Worm (Caenorhabditis elegans) whole organism, L2 larva: ENCODE measurements around the gene sre-13.
A peak's percentile ranks its signal among the peaks of the same experiment; 100 is the strongest.

ENCODE experiments used
- C34F6.9 ChIP-seq: fragments of 150-350 bp; optimal IDR thresholded peaks from 2 replicates; lab custom pipeline; 2014; ENCODE audit warnings: missing biosample characterization, missing genetic modification characterization
- F13H6.1 ChIP-seq: sonication (generic microtip); optimal IDR thresholded peaks from 2 replicates; lab custom pipeline; 2016; ENCODE audit warnings: missing genetic modification characterization, missing compliant biosample characterization
- Y55F3AM.14 ChIP-seq: fragments of 200-800 bp; sonication (Bioruptor generic); optimal IDR thresholded peaks from 2 replicates; lab custom pipeline; 2018; ENCODE audit warnings: mild to moderate bottlenecking, missing genetic modification characterization, missing compliant biosample characterization
- blmp-1 ChIP-seq: sonication (generic microtip); optimal IDR thresholded peaks from 2 replicates; lab custom pipeline; 2017; ENCODE audit warnings: missing genetic modification characterization, mild to moderate bottlenecking, missing compliant biosample characterization, antibody characterized with exemption, moderate library complexity; ENCODE audit not compliant: insufficient read depth
- ceh-16 ChIP-seq: fragments of 150-350 bp; optimal IDR thresholded peaks from 2 replicates; lab custom pipeline; 2014; ENCODE audit warnings: missing biosample characterization, missing genetic modification characterization
- ceh-82 ChIP-seq: fragments of 150-350 bp; optimal IDR thresholded peaks from 2 replicates; lab custom pipeline; 2014; ENCODE audit warnings: missing biosample characterization, missing genetic modification characterization
- crh-2 ChIP-seq: sonication (generic microtip); optimal IDR thresholded peaks from 2 replicates; lab custom pipeline; 2017; ENCODE audit warnings: missing biosample characterization, missing genetic modification characterization
- elt-1 ChIP-seq: fragments of 150-350 bp; optimal IDR thresholded peaks from 2 replicates; lab custom pipeline; 2014; ENCODE audit warnings: missing biosample characterization, missing genetic modification characterization
- elt-3 ChIP-seq: sonication (generic microtip); optimal IDR thresholded peaks from 2 replicates; lab custom pipeline; 2017; ENCODE audit warnings: missing biosample characterization, missing genetic modification characterization
- fos-1 ChIP-seq: fragments of 150-350 bp; optimal IDR thresholded peaks from 2 replicates; lab custom pipeline; 2014; ENCODE audit warnings: missing biosample characterization, missing genetic modification characterization
- gmeb-1 ChIP-seq: fragments of 150-350 bp; optimal IDR thresholded peaks from 2 replicates; lab custom pipeline; 2014; ENCODE audit warnings: missing biosample characterization, missing genetic modification characterization
- lin-11 ChIP-seq: fragments of 150-350 bp; sonication (generic microtip); optimal IDR thresholded peaks from 2 replicates; lab custom pipeline; 2014; ENCODE audit warnings: missing biosample characterization, missing genetic modification characterization, inconsistent platforms, mixed read lengths
- lin-39 ChIP-seq: fragments of 150-350 bp; optimal IDR thresholded peaks from 2 replicates; lab custom pipeline; 2014; ENCODE audit warnings: missing biosample characterization, missing genetic modification reagents, missing genetic modification characterization
- lsy-2 ChIP-seq, 2 experiments: fragments of 150-350 bp in 1 of 2; sonication (generic microtip) in 1 of 2; optimal IDR thresholded peaks; 2 replicates each; lab custom pipeline; 2014 to 2017; ENCODE audit warnings: missing biosample characterization in 2 of 2, missing genetic modification characterization in 2 of 2
- mab-5 ChIP-seq: fragments of 150-350 bp; optimal IDR thresholded peaks from 2 replicates; lab custom pipeline; 2014; ENCODE audit warnings: missing biosample characterization, missing genetic modification characterization
- mbf-1 ChIP-seq: sonication (generic microtip); optimal IDR thresholded peaks from 2 replicates; lab custom pipeline; 2017; ENCODE audit warnings: missing biosample characterization, missing genetic modification characterization
- mdl-1 ChIP-seq, 2 experiments: fragments of 150-350 bp in 1 of 2; sonication (generic microtip) in 1 of 2; optimal IDR thresholded peaks; 2 replicates each; lab custom pipeline; 2017; ENCODE audit warnings: missing biosample characterization in 2 of 2, missing genetic modification characterization in 2 of 2
- nhr-10 ChIP-seq: sonication (generic microtip); optimal IDR thresholded peaks from 2 replicates; lab custom pipeline; 2017; ENCODE audit warnings: missing biosample characterization, missing genetic modification characterization
- nhr-129 ChIP-seq: fragments of 150-350 bp; optimal IDR thresholded peaks from 2 replicates; lab custom pipeline; 2014; ENCODE audit warnings: missing biosample characterization, missing genetic modification characterization
- nhr-21 ChIP-seq: fragments of 150-350 bp; optimal IDR thresholded peaks from 2 replicates; lab custom pipeline; 2014; ENCODE audit warnings: missing biosample characterization, missing genetic modification characterization
- nhr-23 ChIP-seq: fragments of 150-350 bp; optimal IDR thresholded peaks from 2 replicates; lab custom pipeline; 2014; ENCODE audit warnings: missing biosample characterization, missing genetic modification reagents, missing genetic modification characterization
- nhr-237 ChIP-seq: fragments of 150-350 bp; optimal IDR thresholded peaks from 2 replicates; lab custom pipeline; 2014; ENCODE audit warnings: missing biosample characterization, missing genetic modification characterization
- nhr-25 ChIP-seq: fragments of 150-350 bp; sonication (generic microtip); optimal IDR thresholded peaks from 3 replicates; lab custom pipeline; 2014; ENCODE audit warnings: missing biosample characterization, missing genetic modification characterization
- nhr-77 ChIP-seq: fragments of 150-350 bp; optimal IDR thresholded peaks from 2 replicates; lab custom pipeline; 2014; ENCODE audit warnings: missing biosample characterization, missing genetic modification characterization
- sem-4 ChIP-seq: fragments of 150-350 bp; optimal IDR thresholded peaks from 2 replicates; lab custom pipeline; 2014; ENCODE audit warnings: missing biosample characterization, missing genetic modification reagents, missing genetic modification characterization
- sma-9 ChIP-seq, 2 experiments: fragments of 150-350 bp in 1 of 2; sonication (generic microtip) in 1 of 2; optimal IDR thresholded peaks; 2 replicates each; lab custom pipeline; 2014 to 2016; ENCODE audit warnings: missing genetic modification characterization in 2 of 2, mild to moderate bottlenecking in 1 of 2, missing biosample characterization in 1 of 2, missing compliant biosample characterization in 1 of 2, missing genetic modification reagents in 1 of 2, moderate library complexity in 1 of 2
- snpc-4 ChIP-seq: fragments of 150-350 bp; optimal IDR thresholded peaks from 2 replicates; lab custom pipeline; 2014; ENCODE audit warnings: missing biosample characterization, missing genetic modification characterization
- unc-39 ChIP-seq: fragments of 150-350 bp; optimal IDR thresholded peaks from 2 replicates; lab custom pipeline; 2014; ENCODE audit warnings: missing biosample characterization, missing genetic modification characterization
- unc-55 ChIP-seq: fragments of 150-350 bp; sonication (generic microtip); optimal IDR thresholded peaks from 3 replicates; lab custom pipeline; 2014; ENCODE audit warnings: missing biosample characterization, missing genetic modification reagents, missing genetic modification characterization
- unc-62 ChIP-seq: fragments of 150-350 bp; optimal IDR thresholded peaks from 2 replicates; lab custom pipeline; 2014; ENCODE audit warnings: missing biosample characterization, missing genetic modification reagents, missing genetic modification characterization
- zag-1 ChIP-seq: fragments of 150-350 bp; optimal IDR thresholded peaks from 2 replicates; lab custom pipeline; 2014; ENCODE audit warnings: missing biosample characterization, missing genetic modification characterization
- ztf-11 ChIP-seq: sonication (generic microtip); optimal IDR thresholded peaks from 2 replicates; lab custom pipeline; 2017; ENCODE audit warnings: missing biosample characterization, missing genetic modification characterization
- ztf-4 ChIP-seq: fragments of 150-350 bp; optimal IDR thresholded peaks from 2 replicates; lab custom pipeline; 2014; ENCODE audit warnings: missing biosample characterization, missing genetic modification characterization

sre-13 gene

ce11 chrII:14664647-14665518 is 28.2 kb upstream of the sre-13 start:
- TF ChIP-seq nhr-21 (tag; lab: Kevin White, UChicago) (peak; percentile 1), blmp-1 (tag; lab: Kevin White, UChicago) (peak; percentile 61), sma-9 (GFP tag; optimal IDR thresholded peaks at IDR 0.05; lab: Kevin White, UChicago) (peak; percentile 10), sma-9 (tag; optimal IDR thresholded peaks at IDR 0.05; lab: Kevin White, UChicago) (no peak), ztf-4 (tag; lab: Kevin White, UChicago) (no peak), elt-3 (tag; lab: Kevin White, UChicago) (no peak), gmeb-1 (tag; lab: Kevin White, UChicago) (no peak), lin-11 (tag; lab: Kevin White, UChicago) (no peak)

- TF ChIP-seq lsy-2 (tag; optimal IDR thresholded peaks at IDR 0.05; lab: Kevin White, UChicago) (no peak), sma-9 (GFP tag; optimal IDR thresholded peaks at IDR 0.05; lab: Kevin White, UChicago) (no peak), sma-9 (tag; optimal IDR thresholded peaks at IDR 0.05; lab: Kevin White, UChicago) (no peak), ceh-16 (tag; lab: Kevin White, UChicago) (no peak), nhr-23 (tag; lab: Kevin White, UChicago) (no peak), sem-4 (no peak), nhr-21 (tag; lab: Kevin White, UChicago) (no peak), Y55F3AM.14 (no peak), nhr-10 (no peak), lin-39 (no peak), unc-62 (GFP tag; lab: Kevin White, UChicago) (no peak), C34F6.9 (tag; lab: Kevin White, UChicago) (no peak)
- TF ChIP-seq, all 48 proteins: peak for 0
These were observed 10.9 kb upstream of the sre-13 start for ce11 chrII:14647550-14647949.

ce11 chrII:14645290-14645689 is 8.7 kb upstream of the sre-13 start:
- TF ChIP-seq nhr-129 (peak; percentile 79), mab-5 (peak; percentile 70), C34F6.9 (tag; lab: Kevin White, UChicago) (peak; percentile 52), lin-39 (peak; percentile 83), lsy-2 (tag; optimal IDR thresholded peaks at IDR 0.05; lab: Kevin White, UChicago) (peak in 1 of 2 experiments; percentile 59), nhr-25 (tag; lab: Kevin White, UChicago) (peak; percentile 18), unc-62 (GFP tag; lab: Kevin White, UChicago) (peak; percentile 14), F13H6.1 (tag; lab: Kevin White, UChicago) (peak; percentile 73), fos-1 (peak; percentile 26), ztf-11 (tag; lab: Kevin White, UChicago) (no peak), nhr-21 (tag; lab: Kevin White, UChicago) (no peak), ceh-82 (tag; lab: Kevin White, UChicago) (no peak), nhr-237 (tag; lab: Kevin White, UChicago) (no peak), unc-55 (GFP tag; lab: Kevin White, UChicago) (peak; percentile 63), snpc-4 (peak; percentile 54), zag-1 (tag; lab: Kevin White, UChicago) (no peak), mbf-1 (tag; lab: Kevin White, UChicago) (no peak), sma-9 (GFP tag; optimal IDR thresholded peaks at IDR 0.05; lab: Kevin White, UChicago) (peak; percentile 13), sma-9 (tag; optimal IDR thresholded peaks at IDR 0.05; lab: Kevin White, UChicago) (no peak), sem-4 (no peak), crh-2 (tag; lab: Kevin White, UChicago) (peak; percentile 12), nhr-77 (tag; lab: Kevin White, UChicago) (no peak), blmp-1 (tag; lab: Kevin White, UChicago) (peak; percentile 33), mdl-1 (tag; optimal IDR thresholded peaks at IDR 0.05; lab: Kevin White, UChicago) (peak in 1 of 2 experiments; percentile 45)

ce11 chrII:14644465-14644864 is 7.8 kb upstream of the sre-13 start:
- TF ChIP-seq sma-9 (GFP tag; optimal IDR thresholded peaks at IDR 0.05; lab: Kevin White, UChicago) (no peak), sma-9 (tag; optimal IDR thresholded peaks at IDR 0.05; lab: Kevin White, UChicago) (no peak), elt-1 (tag; lab: Kevin White, UChicago) (no peak), unc-39 (no peak), unc-55 (GFP tag; lab: Kevin White, UChicago) (peak; percentile 29), lsy-2 (tag; optimal IDR thresholded peaks at IDR 0.05; lab: Kevin White, UChicago) (no peak), nhr-237 (tag; lab: Kevin White, UChicago) (no peak), unc-62 (GFP tag; lab: Kevin White, UChicago) (no peak), zag-1 (tag; lab: Kevin White, UChicago) (no peak)
